Worm (Caenorhabditis elegans) whole organism, early embryonic: ENCODE measurements around the gene F58F9.3.

ENCODE experiments used
- ama-1 ChIP-seq: fragments of 150-350 bp; optimal IDR thresholded peaks from 2 replicates; lab custom pipeline; 2014
- ceh-13 ChIP-seq: fragments of 200-800 bp; sonication (Bioruptor generic); optimal IDR thresholded peaks from 2 replicates; lab custom pipeline; 2018; ENCODE audit warnings: mild to moderate bottlenecking, missing genetic modification characterization, missing compliant biosample characterization
- flt-1 ChIP-seq: fragments of 200-800 bp; sonication (Bioruptor generic); IDR thresholded peaks from 2 replicates; pipeline ENCODE4 v1.3.6; 2022; ENCODE audit warnings: missing genetic modification characterization, missing compliant biosample characterization
- hmbx-1 ChIP-seq: sonication (generic microtip); optimal IDR thresholded peaks from 2 replicates; lab custom pipeline; 2016; ENCODE audit warnings: mild to moderate bottlenecking, missing genetic modification characterization, missing compliant biosample characterization
- hnd-1 ChIP-seq: sonication (generic microtip); optimal IDR thresholded peaks from 2 replicates; lab custom pipeline; 2016; ENCODE audit warnings: missing genetic modification characterization, missing compliant biosample characterization
- pes-1 ChIP-seq: fragments of 200-800 bp; sonication (Bioruptor generic); IDR thresholded peaks from 2 replicates; pipeline ENCODE4 v1.3.6; 2022; ENCODE audit warnings: missing genetic modification reagents, missing genetic modification characterization, missing compliant biosample characterization
- sea-1 ChIP-seq: fragments of 200-800 bp; sonication (Bioruptor generic); conservative IDR thresholded peaks from 2 replicates; pipeline ENCODE4 v1.3.6; 2022; ENCODE audit warnings: missing genetic modification characterization, missing compliant biosample characterization
- tbx-11 ChIP-seq: fragments of 200-800 bp; sonication (Bioruptor generic); IDR thresholded peaks from 2 replicates; pipeline ENCODE4 v1.3.6; 2022; ENCODE audit warnings: missing genetic modification characterization, missing compliant biosample characterization
- tbx-37 ChIP-seq: fragments of 200-800 bp; sonication (Bioruptor generic); conservative IDR thresholded peaks from 2 replicates; pipeline ENCODE4 v1.3.6; 2022; ENCODE audit warnings: missing genetic modification reagents, missing genetic modification characterization, missing compliant biosample characterization

DNA sequence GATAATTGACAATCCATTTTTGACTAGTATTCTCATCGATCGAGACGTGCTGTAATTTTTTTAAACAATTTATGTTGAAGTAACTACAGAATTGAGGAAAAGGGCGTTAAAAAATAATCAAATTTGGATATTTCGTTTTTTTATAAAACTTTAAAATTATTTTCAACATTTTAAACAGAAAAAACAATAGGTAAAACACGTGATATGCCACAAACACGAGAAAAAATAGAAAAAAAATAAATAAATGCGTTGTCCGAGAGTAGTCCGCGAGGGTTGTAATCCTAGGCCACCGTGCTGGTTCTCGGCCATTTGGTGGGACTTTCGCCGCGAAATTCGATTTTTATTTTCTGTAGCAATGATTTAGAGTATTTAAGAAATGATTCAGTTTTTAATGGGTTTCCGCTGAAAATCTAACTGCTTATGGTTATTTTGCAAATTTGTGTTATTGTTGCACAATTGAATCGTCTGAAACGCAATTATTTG, 26.7 kb upstream of the F58F9.3 start, which contains the start of gene C49A9.10:
- TF ChIP-seq ama-1 (lab: Kevin White, UChicago): no peak
- no peak for TF ChIP-seq sea-1 (GFP tag; lab: Robert Waterston, UW)
- TF ChIP-seq flt-1: peak; percentile 10; the same call in 1 of the 2 replicates
- no peak for TF ChIP-seq tbx-11 (GFP tag; lab: Robert Waterston, UW)
- TF ChIP-seq hmbx-1 (tag; lab: Kevin White, UChicago): no peak
- TF ChIP-seq hnd-1 (tag; lab: Kevin White, UChicago): no peak
- no peak for TF ChIP-seq ceh-13 (GFP tag; lab: Kevin White, UChicago)
- TF ChIP-seq pes-1 (GFP tag; lab: Robert Waterston, UW): peak; percentile 74; the same call in 1 of the 2 replicates
- peak; percentile 90 for TF ChIP-seq tbx-37 (GFP tag; lab: Robert Waterston, UW)
